Fruit fly (Drosophila melanogaster): ENCODE measurements around the gene Strump.
A peak's percentile ranks its signal among the peaks of the same experiment; 100 is the strongest.

Gene Strump

dm6 chr3L:16090330-16090803 lies 31.4 kb upstream of the Strump start, which contains the start of the genes CG5235 and ClC-c (continued):
- TF ChIP-seq CG17829 (tag; optimal IDR thresholded peaks at IDR 0.05) (peak; percentile 34), CG12391 (tag; optimal IDR thresholded peaks at IDR 0.05) (no peak), CG32772 (GFP tag; IDR thresholded peaks at IDR 0.05) (no peak), jumu (GFP tag; optimal IDR thresholded peaks at IDR 0.05) (no peak), mld (GFP tag; IDR thresholded peaks at IDR 0.05; ENCODE audit: partially characterized antibody) (peak; percentile 71; the same call in 1 of the 3 replicates), CG12659 (GFP tag; optimal IDR thresholded peaks at IDR 0.05) (peak; percentile 42), Sin3A (optimal IDR thresholded peaks at IDR 0.05) (peak; percentile 55), gro (GFP tag; optimal IDR thresholded peaks at IDR 0.05) (peak; percentile 25), Ets97D (GFP tag; optimal IDR thresholded peaks at IDR 0.05) (peak; percentile 32), vvl (GFP tag; IDR thresholded peaks at IDR 0.05) (peak; percentile 38; the same call in 1 of the 2 replicates), row (GFP tag; IDR thresholded peaks at IDR 0.05) (peak; percentile 7; the same call in 1 of the 3 replicates), chinmo (GFP tag; IDR thresholded peaks at IDR 0.05; ENCODE audit: partially characterized antibody) (peak; percentile 86; the same call in 2 of the 4 replicates), CG16863 (GFP tag; optimal IDR thresholded peaks at IDR 0.05) (peak; percentile 64), Chrac-16 (GFP tag; optimal IDR thresholded peaks at IDR 0.05) (no peak), ro (GFP tag; IDR thresholded peaks at IDR 0.05) (no peak), nmo (GFP tag; optimal IDR thresholded peaks at IDR 0.05) (peak; percentile 26), Asciz (GFP tag; optimal IDR thresholded peaks at IDR 0.05) (no peak), Atf-2 (GFP tag; optimal IDR thresholded peaks at IDR 0.05) (no peak), CG14860 (GFP tag; IDR thresholded peaks at IDR 0.05; ENCODE audit: partially characterized antibody) (peak; percentile 72), CkIIα-i1 (GFP tag; IDR thresholded peaks at IDR 0.05) (no peak), Aef1 (GFP tag; IDR thresholded peaks at IDR 0.05) (no peak), CG11456 (GFP tag; IDR thresholded peaks at IDR 0.05) (no peak), CG14710 (tag; optimal IDR thresholded peaks at IDR 0.05) (peak; percentile 45), CG34422 (GFP tag; IDR thresholded peaks at IDR 0.05) (peak; percentile 23; the same call in 1 of the 3 replicates), CG13287 (GFP tag; IDR thresholded peaks at IDR 0.05; ENCODE audit: partially characterized antibody) (peak; percentile 88), Med (GFP tag) (peak; percentile 79), CG7928 (GFP tag; optimal IDR thresholded peaks at IDR 0.05) (no peak), vnd (GFP tag; IDR thresholded peaks at IDR 0.05; ENCODE audit: partially characterized antibody) (peak; percentile 74), tio (GFP tag; optimal IDR thresholded peaks at IDR 0.05) (no peak), tup (GFP tag; optimal IDR thresholded peaks at IDR 0.05) (no peak), Dfd (GFP tag; optimal IDR thresholded peaks at IDR 0.05) (no peak), zen2 (GFP tag; IDR thresholded peaks at IDR 0.05; ENCODE audit: partially characterized antibody) (peak; percentile 79; the same call in 2 of the 3 replicates), Eip74EF (GFP tag; optimal IDR thresholded peaks at IDR 0.05) (no peak), Hmr (GFP tag; optimal IDR thresholded peaks at IDR 0.05) (no peak), rib (GFP tag; IDR thresholded peaks at IDR 0.05) (peak; percentile 94), bigmax (GFP tag; optimal IDR thresholded peaks at IDR 0.05) (no peak), Fer1 (GFP tag; optimal IDR thresholded peaks at IDR 0.05) (peak; percentile 38), Atf6 (GFP tag; IDR thresholded peaks at IDR 0.05) (0 out of 2 replicates have a peak, but pooled peaks have one; percentile 34), Poxn (GFP tag; IDR thresholded peaks at IDR 0.05) (no peak), cad (GFP tag; optimal IDR thresholded peaks at IDR 0.05) (no peak), CG10431 (GFP tag; optimal IDR thresholded peaks at IDR 0.05) (no peak), hbn (GFP tag; IDR thresholded peaks at IDR 0.05; ENCODE audit: partially characterized antibody) (peak; percentile 77), Dip3 (GFP tag; optimal IDR thresholded peaks at IDR 0.05) (no peak), Scr (GFP tag; IDR thresholded peaks at IDR 0.05; ENCODE audit: partially characterized antibody) (peak; percentile 70), dimm (GFP tag; IDR thresholded peaks at IDR 0.05) (no peak), dmrt99B (tag; optimal IDR thresholded peaks at IDR 0.05) (no peak), maf-S (GFP tag; optimal IDR thresholded peaks at IDR 0.05) (no peak), Hand (GFP tag; optimal IDR thresholded peaks at IDR 0.05) (no peak), CG17186 (GFP tag; optimal IDR thresholded peaks at IDR 0.05) (peak; percentile 55), disco-r (GFP tag; optimal IDR thresholded peaks at IDR 0.05) (no peak)
